Worm (Caenorhabditis elegans) whole organism, L4 larva: ENCODE measurements around the gene C46F9.6.

ENCODE experiments used
- ZK546.5 ChIP-seq, 2 experiments: sonication (generic microtip); optimal IDR thresholded peaks; 2 replicates each; lab custom pipeline; 2017; ENCODE audit warnings: missing biosample characterization in 2 of 2, missing genetic modification characterization in 2 of 2
- ama-1 ChIP-seq: fragments of 150-350 bp; optimal IDR thresholded peaks from 2 replicates; lab custom pipeline; 2014; ENCODE audit warnings: inconsistent platforms, mixed read lengths
- fos-1 ChIP-seq: fragments of 150-350 bp; optimal IDR thresholded peaks from 2 replicates; lab custom pipeline; 2014; ENCODE audit warnings: missing biosample characterization, missing genetic modification characterization
- lin-13 ChIP-seq: fragments of 150-350 bp; optimal IDR thresholded peaks from 2 replicates; lab custom pipeline; 2014; ENCODE audit warnings: missing biosample characterization, missing genetic modification reagents, missing genetic modification characterization
- nhr-11 ChIP-seq: fragments of 150-350 bp; optimal IDR thresholded peaks from 2 replicates; lab custom pipeline; 2014; ENCODE audit warnings: missing biosample characterization, missing genetic modification characterization
- snpc-4 ChIP-seq: fragments of 150-350 bp; optimal IDR thresholded peaks from 2 replicates; lab custom pipeline; 2014; ENCODE audit warnings: missing biosample characterization, missing genetic modification characterization
- unc-39 ChIP-seq: sonication (generic microtip); optimal IDR thresholded peaks from 2 replicates; lab custom pipeline; 2017; ENCODE audit warnings: missing biosample characterization, missing genetic modification characterization

- TF ChIP-seq ama-1 (lab: Kevin White, UChicago), result no peak
- no peak for TF ChIP-seq ZK546.5 (tag; optimal IDR thresholded peaks at IDR 0.05; lab: Kevin White, UChicago)
- TF ChIP-seq fos-1 (tag; lab: Kevin White, UChicago), result no peak
- no peak for TF ChIP-seq snpc-4 (tag; lab: Kevin White, UChicago)
- TF ChIP-seq nhr-11 (tag; lab: Kevin White, UChicago), result no peak
- TF ChIP-seq lin-13 (GFP tag; lab: Kevin White, UChicago), result no peak
- no peak for TF ChIP-seq unc-39
These were observed 2.8 kb upstream of the C46F9.6 start, which contains the start of gene C46F9.5 for ce11 chrII:1895278-1895677.
